Worm (Caenorhabditis elegans) whole organism, L2 larva: ENCODE data around the gene F53A2.3.

Source experiments
- C34F6.9 ChIP-seq: fragments of 150-350 bp; optimal IDR thresholded peaks from 2 replicates; lab custom pipeline; 2014; ENCODE audit warnings: missing biosample characterization, missing genetic modification characterization
- Y55F3AM.14 ChIP-seq: fragments of 200-800 bp; sonication (Bioruptor generic); optimal IDR thresholded peaks from 2 replicates; lab custom pipeline; 2018; ENCODE audit warnings: mild to moderate bottlenecking, missing genetic modification characterization, missing compliant biosample characterization
- ZK546.5 ChIP-seq: sonication (generic microtip); optimal IDR thresholded peaks from 2 replicates; lab custom pipeline; 2017; ENCODE audit warnings: missing biosample characterization, missing genetic modification characterization
- alr-1 ChIP-seq: fragments of 150-350 bp; optimal IDR thresholded peaks from 2 replicates; lab custom pipeline; 2014; ENCODE audit warnings: missing biosample characterization, missing genetic modification characterization
- aly-2 ChIP-seq: fragments of 150-350 bp; optimal IDR thresholded peaks from 2 replicates; lab custom pipeline; 2014; ENCODE audit warnings: missing biosample characterization, missing genetic modification characterization
- ama-1 ChIP-seq: fragments of 150-350 bp; optimal IDR thresholded peaks from 2 replicates; lab custom pipeline; 2018; ENCODE audit warnings: inconsistent platforms
- crh-2 ChIP-seq: sonication (generic microtip); optimal IDR thresholded peaks from 2 replicates; lab custom pipeline; 2017; ENCODE audit warnings: missing biosample characterization, missing genetic modification characterization
- fos-1 ChIP-seq: fragments of 150-350 bp; optimal IDR thresholded peaks from 2 replicates; lab custom pipeline; 2014; ENCODE audit warnings: missing biosample characterization, missing genetic modification characterization
- gmeb-1 ChIP-seq: fragments of 150-350 bp; optimal IDR thresholded peaks from 2 replicates; lab custom pipeline; 2014; ENCODE audit warnings: missing biosample characterization, missing genetic modification characterization
- lin-11 ChIP-seq: fragments of 150-350 bp; sonication (generic microtip); optimal IDR thresholded peaks from 2 replicates; lab custom pipeline; 2014; ENCODE audit warnings: missing biosample characterization, missing genetic modification characterization, inconsistent platforms, mixed read lengths
- lin-13 ChIP-seq: fragments of 150-350 bp; optimal IDR thresholded peaks from 2 replicates; lab custom pipeline; 2014; ENCODE audit warnings: missing biosample characterization, missing genetic modification reagents, missing genetic modification characterization
- lin-39 ChIP-seq: fragments of 150-350 bp; optimal IDR thresholded peaks from 2 replicates; lab custom pipeline; 2014; ENCODE audit warnings: missing biosample characterization, missing genetic modification reagents, missing genetic modification characterization
- lsy-2 ChIP-seq, 2 experiments: fragments of 150-350 bp in 1 of 2; sonication (generic microtip) in 1 of 2; optimal IDR thresholded peaks; 2 replicates each; lab custom pipeline; 2014 to 2017; ENCODE audit warnings: missing biosample characterization in 2 of 2, missing genetic modification characterization in 2 of 2
- mbf-1 ChIP-seq: sonication (generic microtip); optimal IDR thresholded peaks from 2 replicates; lab custom pipeline; 2017; ENCODE audit warnings: missing biosample characterization, missing genetic modification characterization
- nhr-10 ChIP-seq: sonication (generic microtip); optimal IDR thresholded peaks from 2 replicates; lab custom pipeline; 2017; ENCODE audit warnings: missing biosample characterization, missing genetic modification characterization
- nhr-11 ChIP-seq: fragments of 150-350 bp; optimal IDR thresholded peaks from 2 replicates; lab custom pipeline; 2014; ENCODE audit warnings: missing biosample characterization, missing genetic modification characterization
- nhr-12 ChIP-seq: fragments of 150-350 bp; optimal IDR thresholded peaks from 2 replicates; lab custom pipeline; 2014; ENCODE audit warnings: missing biosample characterization, missing genetic modification characterization
- nhr-129 ChIP-seq: fragments of 150-350 bp; optimal IDR thresholded peaks from 2 replicates; lab custom pipeline; 2014; ENCODE audit warnings: missing biosample characterization, missing genetic modification characterization
- nhr-21 ChIP-seq: fragments of 150-350 bp; optimal IDR thresholded peaks from 2 replicates; lab custom pipeline; 2014; ENCODE audit warnings: missing biosample characterization, missing genetic modification characterization
- nhr-23 ChIP-seq: fragments of 150-350 bp; optimal IDR thresholded peaks from 2 replicates; lab custom pipeline; 2014; ENCODE audit warnings: missing biosample characterization, missing genetic modification reagents, missing genetic modification characterization
- nhr-237 ChIP-seq: fragments of 150-350 bp; optimal IDR thresholded peaks from 2 replicates; lab custom pipeline; 2014; ENCODE audit warnings: missing biosample characterization, missing genetic modification characterization
- nhr-25 ChIP-seq: fragments of 150-350 bp; sonication (generic microtip); optimal IDR thresholded peaks from 3 replicates; lab custom pipeline; 2014; ENCODE audit warnings: missing biosample characterization, missing genetic modification characterization
- nhr-6 ChIP-seq: fragments of 150-350 bp; optimal IDR thresholded peaks from 2 replicates; lab custom pipeline; 2014; ENCODE audit warnings: missing biosample characterization, missing genetic modification characterization
- nhr-77 ChIP-seq: fragments of 150-350 bp; optimal IDR thresholded peaks from 2 replicates; lab custom pipeline; 2014; ENCODE audit warnings: missing biosample characterization, missing genetic modification characterization
- skn-1 ChIP-seq: sonication (generic microtip); optimal IDR thresholded peaks from 2 replicates; lab custom pipeline; 2017; ENCODE audit warnings: missing biosample characterization, missing genetic modification characterization
- sma-3 ChIP-seq: sonication (generic microtip); optimal IDR thresholded peaks from 2 replicates; lab custom pipeline; 2016; ENCODE audit warnings: missing genetic modification reagents, missing genetic modification characterization, missing compliant biosample characterization
- sma-9 ChIP-seq, 2 experiments: fragments of 150-350 bp in 1 of 2; sonication (generic microtip) in 1 of 2; optimal IDR thresholded peaks; 2 replicates each; lab custom pipeline; 2014 to 2016; ENCODE audit warnings: missing genetic modification characterization in 2 of 2, mild to moderate bottlenecking in 1 of 2, missing biosample characterization in 1 of 2, missing compliant biosample characterization in 1 of 2, missing genetic modification reagents in 1 of 2, moderate library complexity in 1 of 2
- snpc-4 ChIP-seq: fragments of 150-350 bp; optimal IDR thresholded peaks from 2 replicates; lab custom pipeline; 2014; ENCODE audit warnings: missing biosample characterization, missing genetic modification characterization
- unc-39 ChIP-seq: fragments of 150-350 bp; optimal IDR thresholded peaks from 2 replicates; lab custom pipeline; 2014; ENCODE audit warnings: missing biosample characterization, missing genetic modification characterization
- unc-55 ChIP-seq: fragments of 150-350 bp; sonication (generic microtip); optimal IDR thresholded peaks from 3 replicates; lab custom pipeline; 2014; ENCODE audit warnings: missing biosample characterization, missing genetic modification reagents, missing genetic modification characterization
- unc-62 ChIP-seq: fragments of 150-350 bp; optimal IDR thresholded peaks from 2 replicates; lab custom pipeline; 2014; ENCODE audit warnings: missing biosample characterization, missing genetic modification reagents, missing genetic modification characterization
- ztf-1 ChIP-seq: fragments of 200-800 bp; sonication (Bioruptor generic); conservative IDR thresholded peaks from 2 replicates; pipeline ENCODE4 v1.3.6; 2022; ENCODE audit warnings: missing genetic modification characterization, missing compliant biosample characterization
- ztf-11 ChIP-seq: sonication (generic microtip); optimal IDR thresholded peaks from 2 replicates; lab custom pipeline; 2017; ENCODE audit warnings: missing biosample characterization, missing genetic modification characterization
- ztf-4 ChIP-seq: fragments of 150-350 bp; optimal IDR thresholded peaks from 2 replicates; lab custom pipeline; 2014; ENCODE audit warnings: missing biosample characterization, missing genetic modification characterization

F53A2.3 gene

DNA sequence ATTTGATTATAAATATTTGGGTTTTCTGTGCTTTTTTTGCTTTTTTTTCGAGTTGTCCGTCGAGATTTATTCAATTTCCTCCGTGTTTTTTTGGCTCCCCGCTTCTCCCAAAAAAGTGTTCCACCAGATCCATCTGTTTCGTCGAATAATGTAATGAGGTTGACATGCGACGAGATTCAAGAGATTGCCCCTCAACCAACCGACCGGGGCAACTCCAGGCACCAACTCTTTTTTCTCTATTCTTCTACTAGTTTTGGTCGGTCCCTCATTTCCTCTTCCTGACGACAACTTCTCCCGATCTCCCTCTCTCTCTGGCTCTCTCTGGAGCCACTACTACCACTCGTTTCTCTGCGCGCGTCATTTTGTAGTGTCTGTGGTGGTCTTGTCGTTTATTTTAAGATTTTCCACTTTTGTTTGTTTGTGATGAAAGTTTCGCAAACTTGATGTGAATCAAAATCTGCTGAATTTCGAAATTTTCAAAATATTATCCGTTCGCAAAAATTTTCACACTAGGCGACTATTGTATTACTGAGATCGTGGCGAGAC, 8.3 kb upstream of the F53A2.3 start:
- no peak for TF ChIP-seq C34F6.9 (tag; lab: Kevin White, UChicago)
- TF ChIP-seq sma-9 (GFP tag; optimal IDR thresholded peaks at IDR 0.05; lab: Kevin White, UChicago) = peak; percentile 29
- TF ChIP-seq sma-9 (tag; optimal IDR thresholded peaks at IDR 0.05; lab: Kevin White, UChicago) = no peak
- peak; percentile 70 for TF ChIP-seq unc-55 (GFP tag; lab: Kevin White, UChicago)

DNA sequence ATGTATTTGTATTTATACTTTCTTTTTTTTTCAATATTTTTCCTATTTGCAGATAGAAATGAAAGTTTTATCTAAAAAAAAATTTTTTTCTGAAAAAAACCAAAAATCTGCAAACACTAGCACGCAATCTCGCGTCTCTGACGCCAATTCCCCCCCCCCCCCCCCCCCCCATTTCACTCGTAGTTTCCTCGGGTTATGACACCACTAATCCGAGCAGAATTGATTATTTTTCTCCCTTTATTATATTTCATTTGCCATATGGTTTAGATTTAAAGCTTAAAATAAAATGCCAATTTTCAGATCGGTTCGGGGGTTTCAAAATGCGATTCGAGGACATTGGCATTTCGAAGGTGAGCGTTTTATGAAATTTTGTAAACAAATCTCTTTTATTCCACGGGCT, 7.2 kb upstream of the F53A2.3 start, which contains the start of gene mtm-6:
mtm-6 (plus strand) TSS at position 301 of the 400 bp plus-strand sequence.
- TF ChIP-seq gmeb-1 (tag; lab: Kevin White, UChicago) (no peak), sma-9 (GFP tag; optimal IDR thresholded peaks at IDR 0.05; lab: Kevin White, UChicago) (no peak), sma-9 (tag; optimal IDR thresholded peaks at IDR 0.05; lab: Kevin White, UChicago) (no peak), nhr-129 (tag; lab: Kevin White, UChicago) (no peak), nhr-237 (tag; lab: Kevin White, UChicago) (no peak), nhr-10 (tag; lab: Kevin White, UChicago) (no peak), ZK546.5 (tag; lab: Kevin White, UChicago) (no peak), unc-39 (no peak), nhr-11 (tag; lab: Kevin White, UChicago) (no peak), C34F6.9 (tag; lab: Kevin White, UChicago) (no peak), ama-1 (no peak), fos-1 (tag; lab: Kevin White, UChicago) (no peak), unc-62 (GFP tag; lab: Kevin White, UChicago) (no peak), ztf-4 (tag; lab: Kevin White, UChicago) (no peak)

DNA sequence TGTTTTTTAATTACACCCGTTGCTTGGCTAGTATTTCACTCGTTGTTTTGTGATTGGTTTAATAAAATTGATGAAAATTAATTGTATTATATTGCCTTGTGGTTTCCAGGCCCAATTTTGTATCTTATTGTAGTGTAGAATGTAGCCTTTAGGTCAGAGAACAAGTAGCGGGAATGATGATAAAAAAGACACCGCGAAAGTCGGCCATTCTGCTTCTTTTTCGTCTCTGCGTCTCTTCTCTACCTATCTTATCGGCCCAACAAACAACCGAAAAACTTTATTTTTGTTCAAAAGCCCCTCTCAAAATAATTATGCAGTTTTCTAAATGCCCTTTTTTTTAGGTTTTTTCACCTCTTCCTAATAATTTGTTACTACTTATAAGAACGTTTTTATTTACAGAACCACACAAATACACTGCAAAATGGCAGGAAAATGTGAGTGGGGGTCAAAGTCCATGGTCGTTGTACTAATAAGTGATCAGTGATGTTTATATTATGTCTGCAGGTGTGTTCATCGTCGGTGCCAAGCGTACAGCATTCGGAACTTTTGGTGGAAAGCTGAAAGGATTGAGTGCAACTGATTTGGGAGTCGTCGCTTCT, 5.1 kb upstream of the F53A2.3 start, which contains the start of gene acaa-2:
acaa-2 (plus strand) TSS at position 400 of the 599 bp plus-strand sequence.
- TF ChIP-seq skn-1 = no peak
- TF ChIP-seq aly-2 = no peak
- no peak for TF ChIP-seq unc-62 (GFP tag; lab: Kevin White, UChicago)
- no peak for TF ChIP-seq ZK546.5 (tag; lab: Kevin White, UChicago)
- peak in 1 of 2 experiments; percentile 43 for TF ChIP-seq lsy-2 (tag; optimal IDR thresholded peaks at IDR 0.05; lab: Kevin White, UChicago)
- no peak for TF ChIP-seq nhr-12 (tag; lab: Kevin White, UChicago)
- TF ChIP-seq lin-13 (GFP tag; lab: Kevin White, UChicago) = no peak
- no peak for TF ChIP-seq lin-11
- TF ChIP-seq nhr-6 (tag; lab: Kevin White, UChicago) = no peak
- TF ChIP-seq nhr-25 (tag; lab: Kevin White, UChicago) = peak; percentile 13
- no peak for TF ChIP-seq unc-39
- no peak for TF ChIP-seq nhr-10 (tag; lab: Kevin White, UChicago)
- TF ChIP-seq Y55F3AM.14 (GFP tag; lab: Kevin White, UChicago) = no peak
- peak; percentile 61 for TF ChIP-seq crh-2 (tag; lab: Kevin White, UChicago)
- TF ChIP-seq fos-1 (tag; lab: Kevin White, UChicago) = peak; percentile 45
- TF ChIP-seq sma-3 (GFP tag; lab: Kevin White, UChicago) = peak; percentile 8
- no peak for TF ChIP-seq snpc-4 (tag; lab: Kevin White, UChicago)
- peak; percentile 33 for TF ChIP-seq unc-55 (GFP tag; lab: Kevin White, UChicago)
- no peak for TF ChIP-seq lin-39
- TF ChIP-seq ztf-11 (tag; lab: Kevin White, UChicago) = no peak
- TF ChIP-seq nhr-77 (tag; lab: Kevin White, UChicago) = no peak
- TF ChIP-seq C34F6.9 (tag; lab: Kevin White, UChicago) = peak; percentile 42
- peak; percentile 24 for TF ChIP-seq gmeb-1 (tag; lab: Kevin White, UChicago)
- no peak for TF ChIP-seq ztf-4 (tag; lab: Kevin White, UChicago)
- no peak for TF ChIP-seq nhr-21 (tag; lab: Kevin White, UChicago)

DNA sequence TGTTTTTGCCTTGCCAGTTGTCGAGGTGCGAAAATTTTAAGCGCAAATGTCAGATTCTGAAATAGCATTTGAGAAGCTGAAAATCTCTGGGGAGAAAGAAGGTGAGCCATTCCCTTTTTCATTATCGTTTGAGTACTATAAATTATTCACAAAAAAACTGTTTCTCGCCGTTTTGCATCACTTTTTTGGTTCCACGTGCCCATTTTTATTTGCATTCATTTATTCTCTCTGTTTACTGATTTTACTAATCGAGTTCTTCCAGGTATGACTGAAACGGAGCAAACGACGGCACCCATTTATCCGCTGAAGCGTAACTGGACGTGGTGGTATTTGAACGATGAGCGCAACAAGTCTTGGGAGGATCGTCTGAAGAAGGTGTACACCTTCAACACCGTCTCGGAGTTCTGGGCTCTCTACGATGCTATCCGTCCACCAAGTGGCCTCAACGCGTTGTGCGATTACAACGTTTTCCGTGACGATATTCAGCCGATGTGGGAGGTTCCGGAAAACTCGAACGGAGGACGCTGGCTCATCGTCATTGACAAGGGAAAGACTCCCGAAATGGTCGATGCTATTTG, 4.1 kb upstream of the F53A2.3 start:
- TF ChIP-seq nhr-129 (tag; lab: Kevin White, UChicago) (no peak), ama-1 (no peak), unc-62 (GFP tag; lab: Kevin White, UChicago) (no peak), lin-11 (no peak), alr-1 (tag; lab: Kevin White, UChicago) (no peak), snpc-4 (tag; lab: Kevin White, UChicago) (no peak), ZK546.5 (tag; lab: Kevin White, UChicago) (no peak), unc-39 (no peak), mbf-1 (tag; lab: Kevin White, UChicago) (no peak), ztf-4 (tag; lab: Kevin White, UChicago) (no peak), ztf-1 (GFP tag; lab: Robert Waterston, UW) (no peak), sma-3 (GFP tag; lab: Kevin White, UChicago) (no peak), gmeb-1 (tag; lab: Kevin White, UChicago) (no peak), nhr-23 (no peak)
